Worm (Caenorhabditis elegans): ENCODE measurements around the gene F26F2.4.
"Not testable (repeated sequence)": the region's sequence is repeated elsewhere in the genome, so short reads cannot be mapped to it uniquely, and the experiment has no call there.

The F26F2.4 gene

ce11 chrV:20568995-20569394 is at the start of gene F26F2.4:
F26F2.4 (plus strand) TSS chrV:20569295.
- not testable (repeated sequence) for TF ChIP-seq unc-62 (GFP tag; optimal IDR thresholded peaks at IDR 0.05)

- no peak for TF ChIP-seq unc-62 (GFP tag; optimal IDR thresholded peaks at IDR 0.05)
Measured at ce11 chrV:20522219-20522618, 46.9 kb upstream of the F26F2.4 start, which contains the start of the genes Y38H6C.9 and fbxa-150. Y38H6C.9 (minus strand) TSS chrV:20522270. fbxa-150 (plus strand) TSS chrV:20522598.

- no peak for TF ChIP-seq unc-62 (GFP tag; optimal IDR thresholded peaks at IDR 0.05)
Measured at ce11 chrV:20525816-20526459, 43.2 kb upstream of the F26F2.4 start, which contains the start of the genes srh-166 and Y38H6C.24. srh-166 (minus strand) TSS chrV:20525866. Y38H6C.24 (plus strand) TSS chrV:20526435.

ce11 chrV:20527493-20527892 is 41.6 kb upstream of the F26F2.4 start, which contains the start of gene Y38H6C.13:
Y38H6C.13 (plus strand) TSS chrV:20527793.
- TF ChIP-seq unc-62 (GFP tag; optimal IDR thresholded peaks at IDR 0.05), result no peak

ce11 chrV:20534072-20534471 is 35.0 kb upstream of the F26F2.4 start, which contains the start of gene famh-161:
famh-161 (minus strand) TSS chrV:20534172.
- TF ChIP-seq unc-62 (GFP tag; optimal IDR thresholded peaks at IDR 0.05), result no peak

- TF ChIP-seq unc-62 (GFP tag; optimal IDR thresholded peaks at IDR 0.05), result no peak
Measured at ce11 chrV:20536208-20536607, 32.9 kb upstream of the F26F2.4 start, which contains the start of gene Y38H6C.15. Y38H6C.15 (minus strand) TSS chrV:20536308.

ce11 chrV:20539055-20539454 is 30.0 kb upstream of the F26F2.4 start, which contains the start of gene Y38H6C.16:
Y38H6C.16 (minus strand) TSS chrV:20539347.
- TF ChIP-seq unc-62 (GFP tag; optimal IDR thresholded peaks at IDR 0.05), result no peak

ce11 chrV:20544092-20544491 is 25.0 kb upstream of the F26F2.4 start, which contains the start of gene slc-36.3:
slc-36.3 (minus strand) TSS chrV:20544192.
- TF ChIP-seq unc-62 (GFP tag; optimal IDR thresholded peaks at IDR 0.05), result no peak

ce11 chrV:20544610-20545009 is 24.5 kb upstream of the F26F2.4 start:
- no peak for TF ChIP-seq unc-62 (GFP tag; optimal IDR thresholded peaks at IDR 0.05)

ce11 chrV:20545742-20546141 is 23.4 kb upstream of the F26F2.4 start:
- no peak for TF ChIP-seq unc-62 (GFP tag; optimal IDR thresholded peaks at IDR 0.05)

ce11 chrV:20547048-20547447 is 22.0 kb upstream of the F26F2.4 start, which contains the start of gene Y38H6C.18:
Y38H6C.18 (minus strand) TSS chrV:20547148.
- no peak for TF ChIP-seq unc-62 (GFP tag; optimal IDR thresholded peaks at IDR 0.05)

- TF ChIP-seq unc-62 (GFP tag; optimal IDR thresholded peaks at IDR 0.05), result no peak
Measured at ce11 chrV:20551096-20551495, 18.0 kb upstream of the F26F2.4 start, which contains the start of gene Y38H6C.20. Y38H6C.20 (minus strand) TSS chrV:20551196.

ce11 chrV:20552971-20553370 is 16.1 kb upstream of the F26F2.4 start, which contains the start of gene vmo-1:
vmo-1 (minus strand) TSS chrV:20553071.
- no peak for TF ChIP-seq unc-62 (GFP tag; optimal IDR thresholded peaks at IDR 0.05)

ce11 chrV:20555120-20555519 is 14.0 kb upstream of the F26F2.4 start, which contains the start of gene Y38H6C.21:
Y38H6C.21 (minus strand) TSS chrV:20555267.
- no peak for TF ChIP-seq unc-62 (GFP tag; optimal IDR thresholded peaks at IDR 0.05)

ce11 chrV:20556260-20556659 is 12.8 kb upstream of the F26F2.4 start, which contains the start of gene Y38H6C.23:
Y38H6C.23 (minus strand) TSS chrV:20556360.
- TF ChIP-seq unc-62 (GFP tag; optimal IDR thresholded peaks at IDR 0.05), result no peak

- TF ChIP-seq unc-62 (GFP tag; optimal IDR thresholded peaks at IDR 0.05), result no peak
Measured at ce11 chrV:20558270-20558669, 10.8 kb upstream of the F26F2.4 start, which contains the start of gene abf-4. abf-4 (minus strand) TSS chrV:20558370.

- no peak for TF ChIP-seq unc-62 (GFP tag; optimal IDR thresholded peaks at IDR 0.05)
Measured at ce11 chrV:20561795-20562194, 7.3 kb upstream of the F26F2.4 start, which contains the start of gene F26F2.1. F26F2.1 (minus strand) TSS chrV:20561895.

All from whole organism, dauer.